Fruit fly (Drosophila melanogaster): ENCODE data around the gene CG8360.

CG8360 gene

DNA sequence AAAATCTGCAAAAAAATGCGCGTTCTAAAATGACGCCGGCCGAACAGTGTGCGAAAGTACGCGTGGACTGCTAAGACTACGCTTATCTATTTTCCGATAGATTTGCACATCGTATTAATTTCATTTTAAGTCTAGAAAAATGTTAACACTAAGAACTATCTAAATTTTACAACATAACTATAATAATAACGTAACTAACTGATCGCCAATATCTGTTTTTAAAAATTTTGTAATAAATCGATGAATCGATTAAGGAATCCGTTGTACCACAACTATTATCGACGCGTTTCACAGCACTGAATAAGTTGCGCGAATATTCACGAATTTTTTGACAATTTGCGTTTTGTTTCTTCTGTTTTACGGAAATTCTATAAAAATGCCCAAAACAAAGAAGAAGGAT lies 1.7 kb upstream of the CG8360 start, which contains the start of gene Ssb-c31a (continued):
- TF ChIP-seq sage (GFP tag; optimal IDR thresholded peaks at IDR 0.05) (peak; percentile 48), CrebA (GFP tag; optimal IDR thresholded peaks at IDR 0.05; ENCODE audit: borderline replicate concordance) (no peak), Hnf4 (GFP tag; optimal IDR thresholded peaks at IDR 0.05) (peak; percentile 81)

DNA sequence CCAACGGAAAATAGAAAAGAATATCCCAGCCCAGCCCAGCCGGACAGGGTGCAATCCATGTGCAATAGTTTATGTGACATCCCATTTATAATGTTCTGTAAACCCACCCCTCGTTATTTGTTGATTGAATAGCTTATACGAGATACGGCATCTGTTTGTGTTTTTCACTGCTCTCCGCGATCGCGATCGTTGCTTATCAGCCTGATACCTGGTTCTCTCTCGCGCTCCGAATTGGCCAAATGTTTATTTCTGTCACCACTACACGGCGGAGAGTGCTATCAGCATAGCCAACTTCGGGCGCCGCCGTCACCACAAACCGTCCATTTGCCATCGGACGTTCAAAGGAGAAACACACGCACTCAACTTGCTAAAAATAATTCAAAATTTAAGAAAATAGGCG lies 1.2 kb downstream of the CG8360 start, which contains the start of gene CG8353:
Gene CG8353, plus strand, starts transcription at position 59 of the 400 bp plus-strand sequence.
- TF ChIP-seq Rel (GFP tag; optimal IDR thresholded peaks at IDR 0.05) (no peak), Rel (tag; optimal IDR thresholded peaks at IDR 0.05) (peak; percentile 68), GATAd (GFP tag; optimal IDR thresholded peaks at IDR 0.05) (no peak), Dif (GFP tag; optimal IDR thresholded peaks at IDR 0.05; ENCODE audit: partially characterized antibody) (peak; percentile 22), Myc (optimal IDR thresholded peaks at IDR 0.05) (no peak)

DNA sequence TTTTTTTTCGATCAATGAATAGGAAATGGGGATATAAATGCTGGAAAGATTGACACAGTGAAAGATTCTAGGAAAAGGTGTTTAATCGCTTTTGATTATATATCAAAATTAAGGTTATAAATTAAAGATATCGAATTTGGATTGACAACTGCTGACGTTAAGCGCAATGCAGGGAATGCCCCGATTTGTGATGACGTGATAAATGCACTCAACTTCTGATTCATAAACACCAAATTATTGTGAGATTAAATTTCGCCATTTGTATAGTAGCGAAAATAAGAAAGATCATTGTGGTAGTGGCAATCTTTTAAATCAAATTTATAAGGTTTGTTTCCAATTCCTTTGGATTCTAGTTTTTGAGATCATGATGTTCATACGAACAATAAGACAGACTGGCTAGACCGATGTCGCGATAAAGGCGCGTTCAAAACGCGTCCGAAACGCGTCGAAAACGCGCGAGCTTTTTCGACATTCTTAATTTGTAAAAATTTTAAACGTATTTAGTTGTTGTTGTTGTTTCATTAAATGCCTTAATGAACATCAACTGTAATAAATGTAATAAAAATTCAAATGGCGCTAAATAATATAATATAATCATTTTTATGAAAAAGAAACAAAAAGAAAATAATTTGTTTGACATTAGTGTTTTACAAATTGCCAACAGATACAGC lies 2.6 kb downstream of the CG8360 start, which contains the start of gene CG8349:
Gene CG8349, plus strand, starts transcription at position 657 of the 671 bp plus-strand sequence.
- TF ChIP-seq HLH106 (tag; optimal IDR thresholded peaks at IDR 0.05), result no peak
- no peak for TF ChIP-seq dmrt93B (GFP tag; optimal IDR thresholded peaks at IDR 0.05)
- TF ChIP-seq Rel (GFP tag; optimal IDR thresholded peaks at IDR 0.05), result no peak
- peak; percentile 96 for TF ChIP-seq Rel (tag; optimal IDR thresholded peaks at IDR 0.05)
- TF ChIP-seq Myc (optimal IDR thresholded peaks at IDR 0.05), result peak; percentile 18
- no peak for TF ChIP-seq foxo (GFP tag; optimal IDR thresholded peaks at IDR 0.05)
- TF ChIP-seq GATAd (GFP tag; optimal IDR thresholded peaks at IDR 0.05), result no peak
- TF ChIP-seq tai (GFP tag; optimal IDR thresholded peaks at IDR 0.05), result no peak

DNA sequence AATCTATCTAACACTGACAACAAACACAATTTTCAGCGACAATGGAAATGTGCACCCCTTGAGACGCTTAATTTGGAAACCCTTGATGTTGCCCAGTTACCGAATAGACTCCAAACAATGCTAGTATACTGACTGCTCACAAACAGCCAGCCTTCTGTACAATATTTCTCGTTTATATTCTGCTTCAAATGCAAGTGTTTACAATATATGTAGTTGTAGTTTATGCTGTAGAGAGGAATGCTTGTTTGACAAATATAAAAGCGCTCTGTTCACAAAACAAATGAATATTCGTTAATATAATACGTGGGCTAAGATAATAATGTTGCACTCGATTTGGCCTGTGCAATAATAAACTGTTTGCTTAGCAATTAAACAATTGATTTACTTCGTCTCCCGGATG lies 5.2 kb downstream of the CG8360 start, which contains the start of gene CG8292:
Gene CG8292, minus strand, starts transcription at position 101 of the 400 bp plus-strand sequence.
- TF ChIP-seq Hr78 (GFP tag; optimal IDR thresholded peaks at IDR 0.05) (no peak), dsf (GFP tag; optimal IDR thresholded peaks at IDR 0.05; ENCODE audit: borderline replicate concordance) (no peak), dmrt93B (GFP tag; optimal IDR thresholded peaks at IDR 0.05) (no peak), h (GFP tag; optimal IDR thresholded peaks at IDR 0.05) (no peak), N (GFP tag; optimal IDR thresholded peaks at IDR 0.05) (no peak), Dfd (GFP tag; optimal IDR thresholded peaks at IDR 0.05) (no peak), Hr83 (GFP tag; optimal IDR thresholded peaks at IDR 0.05; ENCODE audit: poor library complexity, severe bottlenecking) (no peak), Sp1 (GFP tag; optimal IDR thresholded peaks at IDR 0.05) (no peak), Mio (GFP tag; optimal IDR thresholded peaks at IDR 0.05) (no peak), Dif (GFP tag; optimal IDR thresholded peaks at IDR 0.05; ENCODE audit: partially characterized antibody) (no peak)

DNA sequence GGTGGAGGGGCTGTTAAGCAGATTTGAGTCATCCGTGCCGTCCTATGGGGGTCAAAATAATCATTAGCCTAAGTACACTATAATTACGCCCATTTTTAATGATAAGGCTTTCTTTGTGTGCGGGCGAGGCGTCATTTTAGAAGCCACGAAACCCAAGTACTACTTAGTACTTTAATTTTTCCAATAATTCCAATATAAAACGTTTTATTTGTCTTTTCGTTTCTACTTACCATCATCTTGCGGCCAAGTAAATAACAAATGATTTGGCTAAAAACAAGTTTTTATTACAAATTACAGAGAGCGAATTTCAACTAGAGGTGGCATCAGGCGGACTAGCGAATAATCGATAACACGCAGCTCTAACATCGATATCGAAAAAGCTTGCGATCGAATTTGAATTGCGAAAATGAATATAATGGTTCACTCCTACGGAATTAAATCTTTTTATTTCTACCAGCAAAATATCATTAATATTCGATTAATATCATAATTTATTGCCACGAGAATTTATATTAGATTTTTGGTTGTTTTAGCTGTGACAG lies 7.7 kb downstream of the CG8360 start, which contains the start of gene Snx6:
Gene Snx6, minus strand, starts transcription at position 349 of the 542 bp plus-strand sequence.
- TF ChIP-seq sv (GFP tag; optimal IDR thresholded peaks at IDR 0.05) (no peak), GATAd (GFP tag; optimal IDR thresholded peaks at IDR 0.05) (no peak), HLH106 (tag; optimal IDR thresholded peaks at IDR 0.05) (no peak), brk (GFP tag; optimal IDR thresholded peaks at IDR 0.05) (no peak), Jra (GFP tag; optimal IDR thresholded peaks at IDR 0.05) (peak; percentile 27)

DNA sequence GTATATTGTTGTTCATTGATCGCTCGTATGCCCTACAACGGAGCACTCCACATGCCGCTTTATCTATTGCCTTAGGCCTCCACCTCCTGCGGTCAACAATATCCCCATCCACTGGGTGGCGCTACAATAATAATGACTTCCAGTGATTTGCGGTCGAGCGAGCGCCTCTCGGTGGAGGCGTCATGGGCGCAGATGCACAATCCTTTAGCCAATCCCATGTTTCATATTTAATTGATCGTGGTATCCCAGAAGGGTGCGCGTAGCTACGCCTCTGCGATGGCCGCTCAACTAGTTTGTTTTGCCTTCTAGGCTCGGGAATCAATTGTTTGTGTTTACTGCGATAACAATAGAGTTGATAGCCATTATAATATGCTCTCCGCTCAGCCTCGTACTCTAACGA lies 16.4 kb downstream of the CG8360 start:
- TF ChIP-seq Sp1 (GFP tag; optimal IDR thresholded peaks at IDR 0.05) (no peak), Jra (GFP tag; optimal IDR thresholded peaks at IDR 0.05) (no peak)

DNA sequence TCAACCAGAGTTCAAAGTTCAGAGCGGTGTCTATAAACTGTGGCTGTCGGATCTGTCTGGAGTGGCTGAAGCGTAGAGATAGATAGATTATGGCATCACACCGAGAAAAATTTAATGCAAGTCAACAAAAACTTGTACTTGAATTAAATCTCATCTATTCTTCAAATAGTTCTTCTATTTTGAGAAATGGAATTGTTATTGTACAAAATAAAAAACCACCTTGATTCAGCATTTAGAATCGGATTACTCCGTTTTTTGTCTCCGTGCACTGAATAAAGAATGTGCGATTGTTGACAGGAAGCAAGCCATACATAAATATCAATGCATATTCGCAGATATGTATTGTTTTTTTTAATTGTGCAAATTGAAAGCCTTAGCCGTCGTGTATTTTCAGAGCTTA lies 16.9 kb downstream of the CG8360 start:
- peak; percentile 67 for TF ChIP-seq rgr (GFP tag; optimal IDR thresholded peaks at IDR 0.05)
- no peak for TF ChIP-seq Vsx2 (GFP tag; optimal IDR thresholded peaks at IDR 0.05; ENCODE audit: partially characterized antibody)
- peak; percentile 34 for TF ChIP-seq woc (GFP tag; optimal IDR thresholded peaks at IDR 0.05)
- no peak for TF ChIP-seq Rel (GFP tag; optimal IDR thresholded peaks at IDR 0.05)
- TF ChIP-seq Rel (tag; optimal IDR thresholded peaks at IDR 0.05), result no peak
- TF ChIP-seq HLH106 (tag; optimal IDR thresholded peaks at IDR 0.05), result peak; percentile 66
- no peak for TF ChIP-seq Hr78 (GFP tag; optimal IDR thresholded peaks at IDR 0.05)
- peak; percentile 50 for TF ChIP-seq psq (GFP tag; optimal IDR thresholded peaks at IDR 0.05)
- TF ChIP-seq Sp1 (GFP tag; optimal IDR thresholded peaks at IDR 0.05), result peak; percentile 62
- peak; percentile 18 for TF ChIP-seq dmrt93B (GFP tag; optimal IDR thresholded peaks at IDR 0.05)
- no peak for TF ChIP-seq CrebA (GFP tag; optimal IDR thresholded peaks at IDR 0.05; ENCODE audit: borderline replicate concordance)
- TF ChIP-seq br (GFP tag; optimal IDR thresholded peaks at IDR 0.05), result peak; percentile 74
- no peak for TF ChIP-seq usp (GFP tag; optimal IDR thresholded peaks at IDR 0.05)
- TF ChIP-seq lola (GFP tag; optimal IDR thresholded peaks at IDR 0.05), result no peak
- TF ChIP-seq Jra (GFP tag; optimal IDR thresholded peaks at IDR 0.05), result peak; percentile 20
- no peak for TF ChIP-seq brk (GFP tag; optimal IDR thresholded peaks at IDR 0.05)
- TF ChIP-seq OdsH (GFP tag; optimal IDR thresholded peaks at IDR 0.05), result peak; percentile 68
- peak in 1 of 2 experiments; percentile 81 for TF ChIP-seq foxo (GFP tag; optimal IDR thresholded peaks at IDR 0.05)
- no peak for TF ChIP-seq N (GFP tag; optimal IDR thresholded peaks at IDR 0.05)
- TF ChIP-seq dl (GFP tag; optimal IDR thresholded peaks at IDR 0.05; ENCODE audit: insufficient read depth in 1 of 2, partially characterized antibody in 2 of 2), result no peak
- TF ChIP-seq Abd-B (GFP tag; optimal IDR thresholded peaks at IDR 0.05), result no peak
- TF ChIP-seq pan (optimal IDR thresholded peaks at IDR 0.05), result no peak
- no peak for TF ChIP-seq Mio (GFP tag; optimal IDR thresholded peaks at IDR 0.05)
- peak; percentile 64 for TF ChIP-seq ey (GFP tag; optimal IDR thresholded peaks at IDR 0.05)

Data from whole organism, wandering third instar larva.